Fruit fly (Drosophila melanogaster): ENCODE measurements around the gene MED17.

MED17 gene

DNA sequence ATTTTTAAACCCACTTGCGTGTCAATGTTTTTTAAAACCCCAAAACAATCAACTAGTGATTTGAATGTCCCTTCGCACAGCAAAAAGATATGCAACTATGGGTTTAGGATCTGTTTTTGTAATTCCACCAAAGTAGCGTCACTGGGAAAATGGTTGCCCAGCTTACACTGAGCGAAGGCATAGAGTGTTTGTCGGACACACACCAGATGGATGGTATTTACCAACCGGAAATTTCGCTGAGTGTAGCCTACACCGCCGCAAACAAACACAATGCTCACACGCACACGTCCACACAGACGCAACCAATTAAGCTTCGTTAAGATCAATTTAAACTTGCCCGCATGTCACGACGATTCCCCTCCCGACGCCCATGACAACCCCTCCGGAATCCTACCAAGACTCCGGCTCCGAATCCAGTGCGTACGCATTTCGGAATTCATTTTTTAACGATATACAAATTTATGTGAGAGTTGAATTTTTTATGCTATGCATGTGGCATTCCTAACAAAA, 39.9 kb downstream of the MED17 start:
- TF ChIP-seq CG8478 (optimal IDR thresholded peaks at IDR 0.05) = no peak

DNA sequence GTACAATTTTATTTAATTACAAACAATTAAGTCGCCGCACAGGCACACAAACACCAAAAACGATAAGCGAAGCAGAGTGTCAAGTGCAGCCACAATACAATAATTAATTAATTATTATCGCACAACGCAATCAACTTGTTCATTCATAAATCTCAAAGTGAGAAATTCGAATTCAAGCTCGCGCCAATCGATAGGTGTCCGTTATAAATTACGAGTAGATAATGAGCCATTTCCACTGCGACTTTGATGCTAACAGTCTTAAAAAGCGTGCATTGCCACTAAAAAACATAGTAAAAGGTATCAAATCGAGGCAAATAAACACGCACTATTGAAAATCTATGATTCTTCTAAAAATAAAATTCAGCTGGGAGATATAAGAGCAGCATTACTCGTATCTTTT, 41.4 kb downstream of the MED17 start:
- TF ChIP-seq CG8478 (optimal IDR thresholded peaks at IDR 0.05) (no peak), pan (optimal IDR thresholded peaks at IDR 0.05) (no peak), Dll (optimal IDR thresholded peaks at IDR 0.05) (no peak), EcR (GFP tag; optimal IDR thresholded peaks at IDR 0.05) (no peak), usp (GFP tag; optimal IDR thresholded peaks at IDR 0.05) (no peak), psq (optimal IDR thresholded peaks at IDR 0.05) (no peak)

- TF ChIP-seq usp (GFP tag; optimal IDR thresholded peaks at IDR 0.05) (no peak), CG8478 (optimal IDR thresholded peaks at IDR 0.05) (no peak), Dll (optimal IDR thresholded peaks at IDR 0.05) (no peak), EcR (GFP tag; optimal IDR thresholded peaks at IDR 0.05) (no peak), pan (optimal IDR thresholded peaks at IDR 0.05) (no peak), psq (optimal IDR thresholded peaks at IDR 0.05) (no peak)
Measured at dm6 chr3R:18232187-18232586, 43.3 kb downstream of the MED17 start.

dm6 chr3R:18234699-18235257, 45.9 kb downstream of the MED17 start:
- no peak for TF ChIP-seq psq (optimal IDR thresholded peaks at IDR 0.05)
- no peak for TF ChIP-seq pan (optimal IDR thresholded peaks at IDR 0.05)
- TF ChIP-seq usp (GFP tag; optimal IDR thresholded peaks at IDR 0.05) = no peak
- TF ChIP-seq EcR (GFP tag; optimal IDR thresholded peaks at IDR 0.05) = no peak

- no peak for TF ChIP-seq CG8478 (optimal IDR thresholded peaks at IDR 0.05)
- TF ChIP-seq psq (optimal IDR thresholded peaks at IDR 0.05) = no peak
- TF ChIP-seq usp (GFP tag; optimal IDR thresholded peaks at IDR 0.05) = no peak
- no peak for TF ChIP-seq EcR (GFP tag; optimal IDR thresholded peaks at IDR 0.05)
- no peak for TF ChIP-seq Dll (optimal IDR thresholded peaks at IDR 0.05)
- TF ChIP-seq pan (optimal IDR thresholded peaks at IDR 0.05) = no peak
Measured at dm6 chr3R:18235879-18236278, 47.0 kb downstream of the MED17 start, which contains the start of gene repo. Gene repo (plus strand): TSS chr3R:18236192.
